Fruit fly (Drosophila melanogaster): ENCODE measurements around the gene CG45081.

CG45081 gene

dm6 chr3L:19268720-19269401 is 3.0 kb downstream of the CG45081 start, which contains the start of the genes Aldh7A1 and CG14085:
Gene Aldh7A1 (minus strand): TSS chr3L:19268913.
Gene CG14085 (plus strand): TSS chr3L:19269351.
- TF ChIP-seq Pif1B (GFP tag; optimal IDR thresholded peaks at IDR 0.05) (no peak), CG8159 (tag; optimal IDR thresholded peaks at IDR 0.05) (no peak), CG10348 (GFP tag; IDR thresholded peaks at IDR 0.05) (no peak), Snoo (tag; optimal IDR thresholded peaks at IDR 0.05) (no peak), CG17806 (tag; optimal IDR thresholded peaks at IDR 0.05) (no peak), Pif1A (GFP tag; optimal IDR thresholded peaks at IDR 0.05) (no peak), CG9948 (tag; optimal IDR thresholded peaks at IDR 0.05) (no peak), EcR (GFP tag; optimal IDR thresholded peaks at IDR 0.05) (no peak), D1 (tag; optimal IDR thresholded peaks at IDR 0.05) (no peak), CG14655 (GFP tag; optimal IDR thresholded peaks at IDR 0.05) (no peak), CG34367 (tag; optimal IDR thresholded peaks at IDR 0.05) (no peak), CG8301 (tag; optimal IDR thresholded peaks at IDR 0.05) (no peak), gl (tag; optimal IDR thresholded peaks at IDR 0.05) (no peak), CG12605 (GFP tag; IDR thresholded peaks at IDR 0.05) (no peak), CG15710 (tag; optimal IDR thresholded peaks at IDR 0.05) (no peak), CG4496 (GFP tag; IDR thresholded peaks at IDR 0.05) (no peak), Ets98B (GFP tag; IDR thresholded peaks at IDR 0.05) (peak; percentile 41; the same call in 1 of the 2 replicates), CG32121 (GFP tag; IDR thresholded peaks at IDR 0.05) (no peak), fd96Ca (GFP tag; IDR thresholded peaks at IDR 0.05) (0 out of 3 replicates have a peak, but pooled peaks have one; percentile 35), rn (GFP tag; IDR thresholded peaks at IDR 0.05) (no peak), CG13204 (GFP tag; optimal IDR thresholded peaks at IDR 0.05) (peak; percentile 64)

- TF ChIP-seq CG32121 (GFP tag; IDR thresholded peaks at IDR 0.05) (no peak), CG15710 (tag; optimal IDR thresholded peaks at IDR 0.05) (no peak), D1 (tag; optimal IDR thresholded peaks at IDR 0.05) (no peak), Ets98B (GFP tag; IDR thresholded peaks at IDR 0.05) (no peak)
Observed at dm6 chr3L:19270542-19270941, 4.7 kb downstream of the CG45081 start, which contains the start of gene CG14088. Gene CG14088 (minus strand): TSS chr3L:19270642.

DNA sequence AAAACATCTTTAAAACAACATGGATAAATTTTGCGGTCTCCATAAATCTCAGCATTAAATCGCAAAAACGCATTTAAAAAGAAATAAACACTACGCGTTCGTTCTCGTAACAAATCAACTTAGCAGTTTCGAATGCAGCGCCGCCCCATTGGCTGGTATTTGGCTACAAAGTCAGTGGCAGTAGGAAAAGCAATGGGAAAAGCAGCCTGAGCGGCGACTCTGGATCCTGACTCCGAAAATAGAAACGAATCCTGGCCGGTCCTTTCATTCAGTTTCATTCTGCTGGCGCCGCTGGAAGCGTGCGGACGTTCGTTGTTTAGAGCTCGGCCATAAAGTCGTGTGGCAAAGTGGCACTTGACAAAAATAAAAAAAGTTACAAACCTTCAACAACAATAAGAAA is 9.6 kb downstream of the CG45081 start, which contains the start of gene CG14086:
Gene CG14086 (plus strand): TSS at position 301 of the 400 bp plus-strand sequence.
- no peak for TF ChIP-seq CG10348 (GFP tag; IDR thresholded peaks at IDR 0.05)
- TF ChIP-seq CG15710 (tag; optimal IDR thresholded peaks at IDR 0.05) = no peak
- TF ChIP-seq CG8159 (tag; optimal IDR thresholded peaks at IDR 0.05) = no peak
- TF ChIP-seq fd96Ca (GFP tag; IDR thresholded peaks at IDR 0.05) = no peak
- no peak for TF ChIP-seq CG17806 (tag; optimal IDR thresholded peaks at IDR 0.05)
- no peak for TF ChIP-seq CG32121 (GFP tag; IDR thresholded peaks at IDR 0.05)
- TF ChIP-seq Pif1B (GFP tag; optimal IDR thresholded peaks at IDR 0.05) = no peak
- TF ChIP-seq CG4496 (GFP tag; IDR thresholded peaks at IDR 0.05) = no peak
- TF ChIP-seq CG34367 (tag; optimal IDR thresholded peaks at IDR 0.05) = no peak
- TF ChIP-seq Ets98B (GFP tag; IDR thresholded peaks at IDR 0.05) = no peak
- no peak for TF ChIP-seq CG9948 (tag; optimal IDR thresholded peaks at IDR 0.05)
- no peak for TF ChIP-seq CG8301 (tag; optimal IDR thresholded peaks at IDR 0.05)
- TF ChIP-seq Snoo (tag; optimal IDR thresholded peaks at IDR 0.05) = no peak
- no peak for TF ChIP-seq CG14655 (GFP tag; optimal IDR thresholded peaks at IDR 0.05)
- no peak for TF ChIP-seq gl (tag; optimal IDR thresholded peaks at IDR 0.05)
- no peak for TF ChIP-seq Pif1A (GFP tag; optimal IDR thresholded peaks at IDR 0.05)
- no peak for TF ChIP-seq rn (GFP tag; IDR thresholded peaks at IDR 0.05)
- no peak for TF ChIP-seq CG12605 (GFP tag; IDR thresholded peaks at IDR 0.05)
- no peak for TF ChIP-seq D1 (tag; optimal IDR thresholded peaks at IDR 0.05)
- no peak for TF ChIP-seq CG13204 (GFP tag; optimal IDR thresholded peaks at IDR 0.05)

- TF ChIP-seq CG34367 (tag; optimal IDR thresholded peaks at IDR 0.05) = no peak
- no peak for TF ChIP-seq CG12605 (GFP tag; IDR thresholded peaks at IDR 0.05)
- no peak for TF ChIP-seq CG8301 (tag; optimal IDR thresholded peaks at IDR 0.05)
- no peak for TF ChIP-seq CG13204 (GFP tag; optimal IDR thresholded peaks at IDR 0.05)
- TF ChIP-seq CG32121 (GFP tag; IDR thresholded peaks at IDR 0.05) = no peak
- no peak for TF ChIP-seq CG15710 (tag; optimal IDR thresholded peaks at IDR 0.05)
- no peak for TF ChIP-seq CG17806 (tag; optimal IDR thresholded peaks at IDR 0.05)
- TF ChIP-seq rn (GFP tag; IDR thresholded peaks at IDR 0.05) = no peak
- TF ChIP-seq D1 (tag; optimal IDR thresholded peaks at IDR 0.05) = no peak
- TF ChIP-seq CG14655 (GFP tag; optimal IDR thresholded peaks at IDR 0.05) = no peak
Observed at dm6 chr3L:19280283-19280682, 14.4 kb downstream of the CG45081 start.

DNA sequence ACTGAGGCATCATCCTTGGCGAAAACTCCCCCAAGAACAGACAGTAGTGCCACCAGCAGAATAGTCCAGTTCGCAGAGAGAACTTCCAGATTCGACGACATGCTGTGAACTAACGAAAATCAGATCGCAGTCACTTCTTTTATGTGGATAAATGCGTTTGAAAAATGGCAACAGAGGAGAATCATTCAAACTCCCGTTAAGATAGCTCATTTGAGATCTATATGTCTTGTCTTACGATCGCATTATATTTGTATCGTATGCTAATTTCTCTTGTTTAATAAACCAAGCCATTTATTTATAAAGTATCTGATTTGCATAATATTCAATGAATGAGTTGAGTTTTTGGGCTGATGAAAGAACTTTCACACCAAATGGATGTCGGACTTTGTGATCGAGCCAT is 14.8 kb downstream of the CG45081 start, which contains the start of gene CG14089:
Gene CG14089 (minus strand): TSS at position 101 of the 400 bp plus-strand sequence.
- TF ChIP-seq CG12605 (GFP tag; IDR thresholded peaks at IDR 0.05) = no peak
- no peak for TF ChIP-seq EcR (GFP tag; optimal IDR thresholded peaks at IDR 0.05)
- TF ChIP-seq CG9948 (tag; optimal IDR thresholded peaks at IDR 0.05) = no peak
- no peak for TF ChIP-seq CG17806 (tag; optimal IDR thresholded peaks at IDR 0.05)
- no peak for TF ChIP-seq CG32121 (GFP tag; IDR thresholded peaks at IDR 0.05)
- TF ChIP-seq CG10348 (GFP tag; IDR thresholded peaks at IDR 0.05) = no peak
- TF ChIP-seq Pif1B (GFP tag; optimal IDR thresholded peaks at IDR 0.05) = no peak
- no peak for TF ChIP-seq Pif1A (GFP tag; optimal IDR thresholded peaks at IDR 0.05)
- no peak for TF ChIP-seq gl (tag; optimal IDR thresholded peaks at IDR 0.05)
- no peak for TF ChIP-seq CG8159 (tag; optimal IDR thresholded peaks at IDR 0.05)
- no peak for TF ChIP-seq Snoo (tag; optimal IDR thresholded peaks at IDR 0.05)
- TF ChIP-seq CG8301 (tag; optimal IDR thresholded peaks at IDR 0.05) = no peak
- no peak for TF ChIP-seq CG34367 (tag; optimal IDR thresholded peaks at IDR 0.05)
- no peak for TF ChIP-seq CG15710 (tag; optimal IDR thresholded peaks at IDR 0.05)
